Fruit fly (Drosophila melanogaster) whole organism, embryonic: ENCODE results near the gene CG3091.

Experiments
- Ada2b ChIP-seq: fragments of 200-800 bp; sonication (Bioruptor generic); IDR thresholded peaks from 2 replicates; pipeline ENCODE4 v1.3.6; 2022; ENCODE audit warnings: missing biosample characterization, missing genetic modification characterization
- Adf1 ChIP-seq: fragments of 200-800 bp; sonication (Bioruptor generic); IDR thresholded peaks from 2 replicates; pipeline ENCODE4 v1.3.6; 2022; ENCODE audit warnings: missing biosample characterization, missing genetic modification characterization
- CG1024 ChIP-seq: fragments of 200-800 bp; sonication (Bioruptor generic); IDR thresholded peaks from 2 replicates; pipeline ENCODE4 v1.3.6; 2022; ENCODE audit warnings: missing biosample characterization, missing genetic modification characterization
- CG10366 ChIP-seq: fragments of 200-800 bp; sonication (Bioruptor generic); IDR thresholded peaks from 2 replicates; pipeline ENCODE4 v1.3.6; 2022; ENCODE audit warnings: missing biosample characterization, missing genetic modification characterization
- CG10565 ChIP-seq: fragments of 200-800 bp; sonication (Bioruptor generic); optimal IDR thresholded peaks from 3 replicates; lab custom pipeline; 2016; ENCODE audit warnings: missing biosample characterization, mild to moderate bottlenecking, missing genetic modification characterization
- CG13894 ChIP-seq: fragments of 200-800 bp; sonication (Bioruptor generic); optimal IDR thresholded peaks from 3 replicates; lab custom pipeline; 2018; ENCODE audit warnings: missing biosample characterization, mild to moderate bottlenecking, missing genetic modification characterization, moderate library complexity
- CG14441 ChIP-seq: fragments of 200-800 bp; sonication (Bioruptor generic); IDR thresholded peaks from 2 replicates; pipeline ENCODE4 v1.3.6; 2022; ENCODE audit warnings: missing biosample characterization, missing genetic modification characterization
- CG14965 ChIP-seq: fragments of 200-800 bp; sonication (Bioruptor generic); optimal IDR thresholded peaks from 2 replicates; lab custom pipeline; 2016; ENCODE audit warnings: missing biosample characterization, missing genetic modification characterization, borderline replicate concordance
- CG16863 ChIP-seq: fragments of 200-800 bp; sonication (Bioruptor generic); optimal IDR thresholded peaks from 3 replicates; lab custom pipeline; 2016; ENCODE audit warnings: missing biosample characterization, missing genetic modification characterization
- CG17802 ChIP-seq: fragments of 200-800 bp; sonication (Bioruptor generic); optimal IDR thresholded peaks from 2 replicates; lab custom pipeline; 2018; ENCODE audit warnings: missing biosample characterization, mild to moderate bottlenecking, missing genetic modification characterization, moderate library complexity
- CG2202 ChIP-seq: fragments of 200-800 bp; sonication (Bioruptor generic); optimal IDR thresholded peaks from 2 replicates; lab custom pipeline; 2018; ENCODE audit warnings: missing biosample characterization, mild to moderate bottlenecking, missing genetic modification characterization
- CG3065 ChIP-seq: fragments of 200-800 bp; sonication (Bioruptor generic); optimal IDR thresholded peaks from 2 replicates; lab custom pipeline; 2016; ENCODE audit warnings: missing biosample characterization, missing genetic modification characterization
- CG31388 ChIP-seq: fragments of 200-800 bp; sonication (Bioruptor generic); optimal IDR thresholded peaks from 2 replicates; lab custom pipeline; 2016; ENCODE audit warnings: missing biosample characterization, missing genetic modification characterization
- CG3163 ChIP-seq: fragments of 200-800 bp; sonication (Bioruptor generic); optimal IDR thresholded peaks from 3 replicates; lab custom pipeline; 2016; ENCODE audit warnings: missing biosample characterization, missing genetic modification characterization
- CG3847 ChIP-seq: fragments of 200-800 bp; sonication (Bioruptor generic); IDR thresholded peaks from 2 replicates; pipeline ENCODE4 v1.3.6; 2022; ENCODE audit warnings: missing biosample characterization, missing genetic modification characterization
- CG4730 ChIP-seq: fragments of 200-800 bp; sonication (Bioruptor generic); IDR thresholded peaks from 2 replicates; pipeline ENCODE4 v1.3.6; 2022; ENCODE audit warnings: missing biosample characterization, missing genetic modification characterization
- CG6854 ChIP-seq: fragments of 200-800 bp; sonication (Bioruptor generic); optimal IDR thresholded peaks from 3 replicates; lab custom pipeline; 2017; ENCODE audit warnings: missing biosample characterization, mild to moderate bottlenecking, missing genetic modification characterization
- CG7357 ChIP-seq: fragments of 200-800 bp; sonication (Bioruptor generic); IDR thresholded peaks from 3 replicates; pipeline ENCODE4 v1.3.6; 2022; ENCODE audit warnings: missing biosample characterization, missing genetic modification characterization
- CG8290 ChIP-seq, 3 experiments: fragments of 200-800 bp; sonication (Bioruptor generic); optimal IDR thresholded peaks; 2 replicates each; lab custom pipeline; 2016 to 2019; ENCODE audit warnings: missing biosample characterization in 3 of 3, missing genetic modification characterization in 3 of 3, mild to moderate bottlenecking in 2 of 3, moderate library complexity in 1 of 3
- CG8478 ChIP-seq: fragments of >200 bp; optimal IDR thresholded peaks from 2 replicates; lab custom pipeline; 2018
- CG8924 ChIP-seq: fragments of 200-800 bp; optimal IDR thresholded peaks from 3 replicates; lab custom pipeline; 2019; ENCODE audit warnings: missing biosample characterization, mild to moderate bottlenecking, missing genetic modification characterization, moderate library complexity
- Chrac-16 ChIP-seq: fragments of 200-800 bp; sonication (Bioruptor generic); optimal IDR thresholded peaks from 3 replicates; lab custom pipeline; 2016; ENCODE audit warnings: missing biosample characterization, missing genetic modification characterization
- E2f1 ChIP-seq: fragments of 200-800 bp; sonication (Bioruptor generic); IDR thresholded peaks from 2 replicates; pipeline ENCODE4 v1.3.6; 2022; ENCODE audit warnings: missing biosample characterization, missing genetic modification characterization
- Gsc ChIP-seq: fragments of 200-800 bp; sonication (Bioruptor generic); IDR thresholded peaks from 2 replicates; pipeline ENCODE4 v1.3.6; 2022; ENCODE audit warnings: missing biosample characterization, missing genetic modification characterization
- H15 ChIP-seq: fragments of 200-800 bp; sonication (Bioruptor generic); IDR thresholded peaks from 3 replicates; pipeline ENCODE4 v1.3.6; 2022; ENCODE audit warnings: missing biosample characterization, missing genetic modification characterization
- Hsf ChIP-seq: fragments of 200-800 bp; sonication (Bioruptor generic); optimal IDR thresholded peaks from 3 replicates; lab custom pipeline; 2016; ENCODE audit warnings: missing biosample characterization, missing genetic modification characterization
- Jarid2 ChIP-seq: fragments of 200-800 bp; sonication (Bioruptor generic); optimal IDR thresholded peaks from 3 replicates; lab custom pipeline; 2017; ENCODE audit warnings: mild to moderate bottlenecking, missing biosample characterization, missing genetic modification reagents, missing genetic modification characterization
- Sin3A ChIP-seq: fragments of >200 bp; optimal IDR thresholded peaks from 2 replicates; lab custom pipeline; 2018
- Six4 ChIP-seq: fragments of 200-800 bp; sonication (Bioruptor generic); optimal IDR thresholded peaks from 2 replicates; lab custom pipeline; 2016; ENCODE audit warnings: missing biosample characterization, missing genetic modification characterization
- Spps ChIP-seq: fragments of 200-800 bp; sonication (Bioruptor generic); optimal IDR thresholded peaks from 2 replicates; lab custom pipeline; 2018; ENCODE audit warnings: missing biosample characterization, mild to moderate bottlenecking, missing genetic modification characterization
- Trl ChIP-seq, 3 experiments: fragments of >200 bp in 2 of 3; fragments of 200-800 bp in 1 of 3; sonication (Bioruptor generic) in 1 of 3; optimal IDR thresholded peaks; 2 replicates in 1 of 3; 3 replicates in 2 of 3; lab custom pipeline; 2016 to 2017; ENCODE audit warnings: missing biosample characterization in 1 of 3, missing genetic modification characterization in 1 of 3
- ash1 ChIP-seq: fragments of 200-800 bp; sonication (Bioruptor generic); optimal IDR thresholded peaks from 2 replicates; lab custom pipeline; 2018; ENCODE audit warnings: missing biosample characterization, mild to moderate bottlenecking, missing genetic modification characterization
- bab2 ChIP-seq: fragments of 200-800 bp; sonication (Bioruptor generic); optimal IDR thresholded peaks from 2 replicates; lab custom pipeline; 2016; ENCODE audit warnings: missing biosample characterization, missing genetic modification characterization
- dimm ChIP-seq: fragments of 200-800 bp; sonication (Bioruptor generic); IDR thresholded peaks from 2 replicates; pipeline ENCODE4 v1.3.6; 2022; ENCODE audit warnings: missing biosample characterization, missing genetic modification characterization
- dmrt11E ChIP-seq: fragments of 200-800 bp; sonication (Bioruptor generic); optimal IDR thresholded peaks from 3 replicates; lab custom pipeline; 2018; ENCODE audit warnings: missing biosample characterization, mild to moderate bottlenecking, missing genetic modification characterization, moderate library complexity
- ems ChIP-seq: fragments of 200-800 bp; sonication (Bioruptor generic); optimal IDR thresholded peaks from 3 replicates; lab custom pipeline; 2016; ENCODE audit warnings: missing biosample characterization, missing genetic modification characterization
- eve ChIP-seq, 2 experiments: fragments of >200 bp; optimal IDR thresholded peaks; 2 replicates each; lab custom pipeline; 2017; ENCODE audit warnings: missing biosample characterization in 2 of 2, missing genetic modification characterization in 2 of 2
- ewg ChIP-seq: fragments of 200-800 bp; sonication (Bioruptor generic); optimal IDR thresholded peaks from 3 replicates; lab custom pipeline; 2017; ENCODE audit warnings: mild to moderate bottlenecking, missing biosample characterization, missing genetic modification reagents, missing genetic modification characterization
- gce ChIP-seq: fragments of 200-800 bp; sonication (Bioruptor generic); IDR thresholded peaks from 3 replicates; pipeline ENCODE4 v1.3.6; 2022; ENCODE audit warnings: missing biosample characterization, missing genetic modification characterization
- gsb ChIP-seq: fragments of 200-800 bp; sonication (Bioruptor generic); IDR thresholded peaks from 2 replicates; pipeline ENCODE4 v1.3.6; 2022; ENCODE audit warnings: missing biosample characterization, missing genetic modification characterization
- her ChIP-seq: fragments of 200-800 bp; sonication (Bioruptor generic); optimal IDR thresholded peaks from 2 replicates; lab custom pipeline; 2016; ENCODE audit warnings: missing biosample characterization, missing genetic modification characterization
- lab ChIP-seq: fragments of 200-800 bp; sonication (Bioruptor generic); optimal IDR thresholded peaks from 3 replicates; lab custom pipeline; 2017; ENCODE audit warnings: missing biosample characterization, missing genetic modification characterization, mild to moderate bottlenecking, moderate library complexity, missing genetic modification reagents
- p53 ChIP-seq: fragments of 200-800 bp; sonication (Bioruptor generic); optimal IDR thresholded peaks from 2 replicates; lab custom pipeline; 2016; ENCODE audit warnings: missing biosample characterization, missing genetic modification characterization
- pum ChIP-seq: fragments of 200-800 bp; sonication (Bioruptor generic); optimal IDR thresholded peaks from 2 replicates; lab custom pipeline; 2016; ENCODE audit warnings: missing biosample characterization, missing genetic modification characterization
- ranshi ChIP-seq: fragments of 200-800 bp; sonication (Bioruptor generic); IDR thresholded peaks from 2 replicates; pipeline ENCODE4 v1.3.6; 2022; ENCODE audit warnings: missing biosample characterization, missing genetic modification characterization
- run ChIP-seq: fragments of 200-800 bp; sonication (Bioruptor generic); optimal IDR thresholded peaks from 3 replicates; lab custom pipeline; 2018; ENCODE audit warnings: missing biosample characterization, mild to moderate bottlenecking, missing genetic modification characterization
- sqz ChIP-seq: fragments of 200-800 bp; sonication (Bioruptor generic); optimal IDR thresholded peaks from 3 replicates; lab custom pipeline; 2018; ENCODE audit warnings: missing biosample characterization, mild to moderate bottlenecking, missing genetic modification characterization
- sug ChIP-seq: fragments of 200-800 bp; optimal IDR thresholded peaks from 2 replicates; lab custom pipeline; 2019; ENCODE audit warnings: missing biosample characterization, mild to moderate bottlenecking, missing genetic modification characterization, moderate library complexity
- yki ChIP-seq: fragments of >200 bp; optimal IDR thresholded peaks from 3 replicates; lab custom pipeline; 2018

The CG3091 gene

dm6 chrX:2301613-2302522 lies 47.9 kb upstream of the CG3091 start (continued):
- peak; percentile 52 for TF ChIP-seq CG2202
- TF ChIP-seq Jarid2, result peak; percentile 52
- TF ChIP-seq CG31388 (GFP tag; lab: Kevin White, UChicago), result no peak
- peak; percentile 77 for TF ChIP-seq dmrt11E (tag; lab: Kevin White, UChicago)
- peak; percentile 83 for TF ChIP-seq CG8924
- TF ChIP-seq Ada2b (GFP tag; lab: Robert Waterston, UW), result peak; percentile 84
- peak; percentile 76 for TF ChIP-seq pum (GFP tag; lab: Kevin White, UChicago)
- no peak for TF ChIP-seq CG13894 (tag; lab: Kevin White, UChicago)
- TF ChIP-seq CG10366 (GFP tag; lab: Robert Waterston, UW), result peak; percentile 68
- TF ChIP-seq run (tag; lab: Kevin White, UChicago), result peak; percentile 64
- TF ChIP-seq CG16863 (GFP tag; lab: Kevin White, UChicago), result peak; percentile 80
- peak in 1 of 2 experiments; percentile 96 for TF ChIP-seq eve (GFP tag; optimal IDR thresholded peaks at IDR 0.05; lab: Kevin White, UChicago)
- TF ChIP-seq CG8478 (lab: Kevin White, UChicago), result no peak
- TF ChIP-seq CG10565, result no peak
- peak; percentile 87 for TF ChIP-seq CG14441 (GFP tag; lab: Robert Waterston, UW)
- TF ChIP-seq CG14965, result no peak
- peak; percentile 65; the same call in 1 of the 2 replicates for TF ChIP-seq gsb (GFP tag; lab: Robert Waterston, UW)
- peak; percentile 61 for TF ChIP-seq CG3847
- TF ChIP-seq sqz (GFP tag; lab: Kevin White, UChicago), result peak; percentile 76
- peak; percentile 75 for TF ChIP-seq ewg (GFP tag; lab: Kevin White, UChicago)
- peak; percentile 75 for TF ChIP-seq Six4 (GFP tag; lab: Kevin White, UChicago)
- TF ChIP-seq bab2, result peak; percentile 81
- TF ChIP-seq CG6854 (GFP tag; lab: Kevin White, UChicago), result peak; percentile 69
- peak; percentile 82 for TF ChIP-seq Hsf (GFP tag; lab: Kevin White, UChicago)
- TF ChIP-seq CG17802, result peak; percentile 66
- TF ChIP-seq ranshi (GFP tag; lab: Robert Waterston, UW), result peak; percentile 83; the same call in 1 of the 2 replicates
- peak; percentile 67 for TF ChIP-seq CG4730
- peak; percentile 56 for TF ChIP-seq CG3163 (GFP tag; lab: Kevin White, UChicago)
- peak; percentile 51 for TF ChIP-seq sug
- TF ChIP-seq Chrac-16 (GFP tag; lab: Kevin White, UChicago), result peak; percentile 75
- TF ChIP-seq gce, result 0 out of 3 replicates have a peak, but pooled peaks have one; percentile 73
- no peak for TF ChIP-seq Sin3A (lab: Kevin White, UChicago)
- TF ChIP-seq lab (GFP tag; lab: Kevin White, UChicago), result peak; percentile 85
- no peak for TF ChIP-seq yki (lab: Kevin White, UChicago)
- TF ChIP-seq Adf1 (GFP tag; lab: Robert Waterston, UW), result 0 out of 2 replicates have a peak, but pooled peaks have one; percentile 60
- peak; percentile 55 for TF ChIP-seq CG3065
- peak; percentile 80 for TF ChIP-seq her (GFP tag; lab: Kevin White, UChicago)
- peak; percentile 76 for TF ChIP-seq H15
- no peak for TF ChIP-seq ash1 (GFP tag; lab: Kevin White, UChicago)
- TF ChIP-seq Spps (tag; lab: Kevin White, UChicago), result peak; percentile 55
- no peak for TF ChIP-seq Trl (optimal IDR thresholded peaks at IDR 0.05; lab: Kevin White, UChicago)
- peak; percentile 86 for TF ChIP-seq Trl (GFP tag; optimal IDR thresholded peaks at IDR 0.05; lab: Kevin White, UChicago)
- peak; percentile 56 for TF ChIP-seq p53 (GFP tag; lab: Kevin White, UChicago)
- peak; percentile 67; the same call in 1 of the 2 replicates for TF ChIP-seq CG1024 (GFP tag; lab: Robert Waterston, UW)
- peak; percentile 71 for TF ChIP-seq Gsc
- TF ChIP-seq dimm, result peak; percentile 46; the same call in 1 of the 2 replicates
- peak; percentile 76 for TF ChIP-seq ems (GFP tag; lab: Kevin White, UChicago)
- peak; percentile 79 for TF ChIP-seq E2f1 (GFP tag; lab: Robert Waterston, UW)
- TF ChIP-seq CG8290 (GFP tag; optimal IDR thresholded peaks at IDR 0.05; lab: Kevin White, UChicago), result peak; percentile 47
- peak in 1 of 2 experiments; percentile 85 for TF ChIP-seq CG8290 (tag; optimal IDR thresholded peaks at IDR 0.05; lab: Kevin White, UChicago)
- TF ChIP-seq CG7357 (GFP tag; lab: Robert Waterston, UW), result peak; percentile 77
